Fruit fly (Drosophila melanogaster) whole organism, embryonic: ENCODE data around the gene RpL36.

ENCODE experiments used
- Atf-2 ChIP-seq: fragments of 200-800 bp; sonication (Bioruptor generic); optimal IDR thresholded peaks from 2 replicates; lab custom pipeline; 2016; ENCODE audit warnings: missing biosample characterization, missing genetic modification characterization
- C15 ChIP-seq: fragments of 200-800 bp; sonication (Bioruptor generic); IDR thresholded peaks from 3 replicates; pipeline ENCODE4 v1.3.6; 2022; ENCODE audit warnings: missing biosample characterization, missing genetic modification characterization
- CG10321 ChIP-seq: fragments of 200-800 bp; sonication (Bioruptor generic); IDR thresholded peaks from 2 replicates; pipeline ENCODE4 v1.3.6; 2022; ENCODE audit warnings: missing biosample characterization, missing genetic modification characterization
- CG10565 ChIP-seq: fragments of 200-800 bp; sonication (Bioruptor generic); optimal IDR thresholded peaks from 3 replicates; lab custom pipeline; 2016; ENCODE audit warnings: missing biosample characterization, mild to moderate bottlenecking, missing genetic modification characterization
- CG1233 ChIP-seq: fragments of 200-800 bp; sonication (Bioruptor generic); optimal IDR thresholded peaks from 4 replicates; lab custom pipeline; 2018; ENCODE audit warnings: missing biosample characterization, mild to moderate bottlenecking, missing genetic modification characterization
- CG12744 ChIP-seq: fragments of 200-800 bp; sonication (Bioruptor generic); optimal IDR thresholded peaks from 2 replicates; lab custom pipeline; 2016; ENCODE audit warnings: missing biosample characterization, missing genetic modification characterization
- CG12769 ChIP-seq: fragments of 200-800 bp; sonication (Bioruptor generic); optimal IDR thresholded peaks from 2 replicates; lab custom pipeline; 2019; ENCODE audit warnings: missing biosample characterization, mild to moderate bottlenecking, missing genetic modification characterization, moderate library complexity
- CG12942 ChIP-seq: fragments of 200-800 bp; sonication (Bioruptor generic); optimal IDR thresholded peaks from 3 replicates; lab custom pipeline; 2016; ENCODE audit warnings: missing biosample characterization, missing genetic modification characterization
- CG13287 ChIP-seq: fragments of 200-800 bp; sonication (Bioruptor generic); IDR thresholded peaks from 2 replicates; pipeline ENCODE4 v1.3.6; 2022; ENCODE audit warnings: missing biosample characterization, missing genetic modification characterization; ENCODE audit not compliant: partially characterized antibody
- CG13894 ChIP-seq: fragments of 200-800 bp; sonication (Bioruptor generic); optimal IDR thresholded peaks from 3 replicates; lab custom pipeline; 2018; ENCODE audit warnings: missing biosample characterization, mild to moderate bottlenecking, missing genetic modification characterization, moderate library complexity
- CG30403 ChIP-seq: fragments of 200-800 bp; sonication (Bioruptor generic); optimal IDR thresholded peaks from 3 replicates; lab custom pipeline; 2016; ENCODE audit warnings: missing biosample characterization, missing genetic modification characterization
- CG31224 ChIP-seq: fragments of 200-800 bp; sonication (Bioruptor generic); IDR thresholded peaks from 2 replicates; pipeline ENCODE4 v1.3.6; 2022; ENCODE audit warnings: missing biosample characterization, missing genetic modification characterization
- CG31365 ChIP-seq: fragments of 200-800 bp; sonication (Bioruptor generic); optimal IDR thresholded peaks from 2 replicates; lab custom pipeline; 2018; ENCODE audit warnings: missing biosample characterization, mild to moderate bottlenecking, missing genetic modification characterization
- CG31388 ChIP-seq: fragments of 200-800 bp; sonication (Bioruptor generic); optimal IDR thresholded peaks from 2 replicates; lab custom pipeline; 2016; ENCODE audit warnings: missing biosample characterization, missing genetic modification characterization
- CG33557 ChIP-seq: fragments of 200-800 bp; sonication (Bioruptor generic); optimal IDR thresholded peaks from 2 replicates; lab custom pipeline; 2019; ENCODE audit warnings: missing biosample characterization, mild to moderate bottlenecking, missing genetic modification characterization, moderate library complexity
- CG3995 ChIP-seq: fragments of 200-800 bp; sonication (Bioruptor generic); optimal IDR thresholded peaks from 3 replicates; lab custom pipeline; 2016; ENCODE audit warnings: missing biosample characterization, missing genetic modification characterization
- CG4730 ChIP-seq: fragments of 200-800 bp; sonication (Bioruptor generic); IDR thresholded peaks from 2 replicates; pipeline ENCODE4 v1.3.6; 2022; ENCODE audit warnings: missing biosample characterization, missing genetic modification characterization
- CG6272 ChIP-seq: fragments of 200-800 bp; sonication (Bioruptor generic); IDR thresholded peaks from 2 replicates; pipeline ENCODE4 v1.3.6; 2022; ENCODE audit warnings: missing biosample characterization, missing genetic modification characterization
- CG6654 ChIP-seq: fragments of 200-800 bp; sonication (Bioruptor generic); optimal IDR thresholded peaks from 2 replicates; lab custom pipeline; 2017; ENCODE audit warnings: missing biosample characterization, mild to moderate bottlenecking, missing genetic modification characterization
- CG6689 ChIP-seq: fragments of 200-800 bp; sonication (Bioruptor generic); IDR thresholded peaks from 2 replicates; pipeline ENCODE4 v1.3.6; 2022; ENCODE audit warnings: missing biosample characterization, missing genetic modification characterization
- CG9215 ChIP-seq: fragments of 200-800 bp; sonication (Bioruptor generic); IDR thresholded peaks from 2 replicates; pipeline ENCODE4 v1.3.6; 2022; ENCODE audit warnings: missing biosample characterization, missing genetic modification characterization
- CG9932 ChIP-seq: fragments of 200-800 bp; sonication (Bioruptor generic); IDR thresholded peaks from 2 replicates; pipeline ENCODE4 v1.3.6; 2022; ENCODE audit warnings: missing biosample characterization, missing genetic modification characterization
- Camta ChIP-seq: fragments of 200-800 bp; sonication (Bioruptor generic); optimal IDR thresholded peaks from 2 replicates; lab custom pipeline; 2016; ENCODE audit warnings: missing biosample characterization, missing genetic modification characterization
- Dbx ChIP-seq: fragments of 200-800 bp; sonication (Bioruptor generic); IDR thresholded peaks from 3 replicates; pipeline ENCODE4 v1.3.6; 2022; ENCODE audit warnings: missing biosample characterization, missing genetic modification characterization
- Doc3 ChIP-seq: fragments of 200-800 bp; sonication (Bioruptor generic); IDR thresholded peaks from 3 replicates; pipeline ENCODE4 v1.3.6; 2022; ENCODE audit warnings: missing biosample characterization, missing genetic modification characterization; ENCODE audit not compliant: partially characterized antibody
- Hr51 ChIP-seq, 2 experiments: fragments of 200-800 bp; sonication (Bioruptor generic); optimal IDR thresholded peaks; 2 replicates in 1 of 2; 3 replicates in 1 of 2; lab custom pipeline; 2016 to 2018; ENCODE audit warnings: missing biosample characterization in 2 of 2, missing genetic modification characterization in 2 of 2, mild to moderate bottlenecking in 1 of 2, moderate library complexity in 1 of 2
- MTF-1 ChIP-seq: fragments of 200-800 bp; sonication (Bioruptor generic); optimal IDR thresholded peaks from 2 replicates; lab custom pipeline; 2018; ENCODE audit warnings: missing biosample characterization, mild to moderate bottlenecking, missing genetic modification characterization, borderline replicate concordance
- Myb ChIP-seq: fragments of 200-800 bp; sonication (Bioruptor generic); optimal IDR thresholded peaks from 2 replicates; lab custom pipeline; 2016; ENCODE audit warnings: missing biosample characterization, missing genetic modification characterization
- Nf-YB ChIP-seq: fragments of 200-800 bp; sonication (Bioruptor generic); optimal IDR thresholded peaks from 3 replicates; lab custom pipeline; 2019; ENCODE audit warnings: missing biosample characterization, mild to moderate bottlenecking, missing genetic modification characterization, moderate library complexity
- Ptx1 ChIP-seq: fragments of 200-800 bp; sonication (Bioruptor generic); IDR thresholded peaks from 2 replicates; pipeline ENCODE4 v1.3.6; 2022; ENCODE audit warnings: missing biosample characterization, missing genetic modification characterization
- Vsx1 ChIP-seq: fragments of 200-800 bp; sonication (Bioruptor generic); optimal IDR thresholded peaks from 2 replicates; lab custom pipeline; 2017; ENCODE audit warnings: missing biosample characterization, mild to moderate bottlenecking, missing genetic modification characterization, missing genetic modification reagents
- bbx ChIP-seq: fragments of 200-800 bp; sonication (Bioruptor generic); IDR thresholded peaks from 2 replicates; pipeline ENCODE4 v1.3.6; 2022; ENCODE audit warnings: missing biosample characterization, missing genetic modification characterization; ENCODE audit not compliant: partially characterized antibody
- cato ChIP-seq: fragments of 200-800 bp; sonication (Bioruptor generic); optimal IDR thresholded peaks from 2 replicates; lab custom pipeline; 2016; ENCODE audit warnings: missing biosample characterization, missing genetic modification characterization, borderline replicate concordance
- chif ChIP-seq, 2 experiments: fragments of 200-800 bp; sonication (Bioruptor generic); optimal IDR thresholded peaks; 3 replicates each; lab custom pipeline; 2016; ENCODE audit warnings: missing biosample characterization in 2 of 2, missing genetic modification characterization in 2 of 2
- da ChIP-seq: fragments of 200-800 bp; sonication (Bioruptor generic); optimal IDR thresholded peaks from 2 replicates; lab custom pipeline; 2016; ENCODE audit warnings: missing biosample characterization, missing genetic modification characterization
- fd96Cb ChIP-seq: fragments of 200-800 bp; sonication (Bioruptor generic); optimal IDR thresholded peaks from 2 replicates; lab custom pipeline; 2018; ENCODE audit warnings: missing biosample characterization, mild to moderate bottlenecking, missing genetic modification characterization, moderate library complexity
- ftz-f1 ChIP-seq: fragments of 200-800 bp; sonication (Bioruptor generic); optimal IDR thresholded peaks from 2 replicates; lab custom pipeline; 2016; ENCODE audit warnings: missing biosample characterization, missing genetic modification characterization
- gsb ChIP-seq: fragments of 200-800 bp; sonication (Bioruptor generic); IDR thresholded peaks from 2 replicates; pipeline ENCODE4 v1.3.6; 2022; ENCODE audit warnings: missing biosample characterization, missing genetic modification characterization
- kah ChIP-seq: fragments of 200-800 bp; sonication (Bioruptor generic); optimal IDR thresholded peaks from 2 replicates; lab custom pipeline; 2018; ENCODE audit warnings: missing biosample characterization, mild to moderate bottlenecking, missing genetic modification characterization
- nerfin-2 ChIP-seq: fragments of 200-800 bp; sonication (Bioruptor generic); IDR thresholded peaks from 2 replicates; pipeline ENCODE4 v1.3.6; 2022; ENCODE audit warnings: missing biosample characterization, missing genetic modification characterization; ENCODE audit not compliant: partially characterized antibody
- pan ChIP-seq, 4 experiments: fragments of >200 bp in 3 of 4; fragments of 200-800 bp in 1 of 4; sonication (Bioruptor generic) in 1 of 4; optimal IDR thresholded peaks in 3 of 4; IDR thresholded peaks in 1 of 4; 2 replicates each; pipeline versions ENCODE4 v1.3.6 to Lab custom; 2017 to 2022; ENCODE audit warnings: missing biosample characterization in 2 of 4, missing genetic modification characterization in 2 of 4, mixed read lengths in 1 of 4
- psq ChIP-seq: fragments of 200-800 bp; sonication (Bioruptor generic); optimal IDR thresholded peaks from 2 replicates; lab custom pipeline; 2017; ENCODE audit warnings: missing biosample characterization, missing genetic modification characterization
- ranshi ChIP-seq: fragments of 200-800 bp; sonication (Bioruptor generic); IDR thresholded peaks from 2 replicates; pipeline ENCODE4 v1.3.6; 2022; ENCODE audit warnings: missing biosample characterization, missing genetic modification characterization
- shn ChIP-seq: fragments of 200-800 bp; sonication (Bioruptor generic); optimal IDR thresholded peaks from 3 replicates; lab custom pipeline; 2016; ENCODE audit warnings: missing biosample characterization, missing genetic modification characterization
- sim ChIP-seq: fragments of 200-800 bp; sonication (Bioruptor generic); IDR thresholded peaks from 2 replicates; pipeline ENCODE4 v1.3.6; 2022; ENCODE audit warnings: missing biosample characterization, missing genetic modification characterization
- sisA ChIP-seq: fragments of 200-800 bp; sonication (Bioruptor generic); IDR thresholded peaks from 2 replicates; pipeline ENCODE4 v1.3.6; 2022; ENCODE audit warnings: missing biosample characterization, missing genetic modification characterization
- tna ChIP-seq: fragments of 200-800 bp; sonication (Bioruptor generic); IDR thresholded peaks from 2 replicates; pipeline ENCODE4 v1.3.6; 2022; ENCODE audit warnings: missing biosample characterization, missing genetic modification characterization; ENCODE audit not compliant: partially characterized antibody
- toy ChIP-seq: fragments of 200-800 bp; sonication (Bioruptor generic); IDR thresholded peaks from 2 replicates; pipeline ENCODE4 v1.3.6; 2022; ENCODE audit warnings: missing biosample characterization, missing genetic modification characterization
- unpg ChIP-seq: fragments of 200-800 bp; sonication (Bioruptor generic); optimal IDR thresholded peaks from 3 replicates; lab custom pipeline; 2018; ENCODE audit warnings: missing biosample characterization, mild to moderate bottlenecking, missing genetic modification characterization, moderate library complexity
- vvl ChIP-seq: fragments of 200-800 bp; sonication (Bioruptor generic); IDR thresholded peaks from 2 replicates; pipeline ENCODE4 v1.3.6; 2022; ENCODE audit warnings: missing biosample characterization, missing genetic modification characterization

RpL36 gene

dm6 chrX:654949-655348, 25.7 kb upstream of the RpL36 start (continued):
- TF ChIP-seq toy (GFP tag; lab: Robert Waterston, UW) = peak; percentile 90
- peak; percentile 96 for TF ChIP-seq unpg
- peak; percentile 97 for TF ChIP-seq ranshi
- 0 out of 2 replicates have a peak, but pooled peaks have one; percentile 17 for TF ChIP-seq tna
- TF ChIP-seq Camta (GFP tag; lab: Kevin White, UChicago) = peak; percentile 89
- peak; percentile 82; the same call in 2 of the 3 replicates for TF ChIP-seq C15 (GFP tag; lab: Robert Waterston, UW)
- TF ChIP-seq CG6654 (GFP tag; lab: Kevin White, UChicago) = peak; percentile 87
- TF ChIP-seq CG9215 (GFP tag; lab: Robert Waterston, UW) = peak; percentile 90
- TF ChIP-seq CG10565 = peak; percentile 85
- TF ChIP-seq psq (GFP tag; lab: Kevin White, UChicago) = peak; percentile 59
- peak; percentile 92 for TF ChIP-seq CG12942 (GFP tag; lab: Kevin White, UChicago)
- no peak for TF ChIP-seq Doc3 (GFP tag; lab: Robert Waterston, UW)
- peak; percentile 94 to 95 for TF ChIP-seq Hr51 (GFP tag; optimal IDR thresholded peaks at IDR 0.05; lab: Kevin White, UChicago)
- TF ChIP-seq vvl (GFP tag; lab: Robert Waterston, UW) = peak; percentile 98
- TF ChIP-seq CG10321 = peak; percentile 70
- TF ChIP-seq CG31224 (GFP tag; lab: Robert Waterston, UW) = peak; percentile 90
- peak; percentile 87 for TF ChIP-seq da
- peak; percentile 74 for TF ChIP-seq Myb
- peak; percentile 92 to 93 for TF ChIP-seq chif (GFP tag; optimal IDR thresholded peaks at IDR 0.05; lab: Kevin White, UChicago)
- peak; percentile 91 for TF ChIP-seq gsb
- peak; percentile 91 for TF ChIP-seq CG4730 (GFP tag; lab: Robert Waterston, UW)
- no peak for TF ChIP-seq ftz-f1
- TF ChIP-seq CG13894 (tag; lab: Kevin White, UChicago) = peak; percentile 93
- TF ChIP-seq Dbx (GFP tag; lab: Robert Waterston, UW) = peak; percentile 95
- TF ChIP-seq CG1233 (GFP tag; lab: Kevin White, UChicago) = peak; percentile 94
- TF ChIP-seq Nf-YB (GFP tag; lab: Kevin White, UChicago) = peak; percentile 74
- TF ChIP-seq Ptx1 = peak; percentile 96
- peak; percentile 91 for TF ChIP-seq fd96Cb (tag; lab: Kevin White, UChicago)
- no peak for TF ChIP-seq pan (optimal IDR thresholded peaks at IDR 0.05; lab: Kevin White, UChicago)
- TF ChIP-seq pan (GFP tag; optimal IDR thresholded peaks at IDR 0.05 in 1 of 2, IDR thresholded peaks at IDR 0.05 in 1 of 2) = peak in 1 of 2 experiments; percentile 98
- peak; percentile 95 for TF ChIP-seq shn (GFP tag; lab: Kevin White, UChicago)
- peak; percentile 87 for TF ChIP-seq CG31365 (tag; lab: Kevin White, UChicago)
- no peak for TF ChIP-seq Vsx1 (GFP tag; lab: Kevin White, UChicago)
- peak; percentile 98 for TF ChIP-seq CG12769 (tag; lab: Kevin White, UChicago)
- TF ChIP-seq cato (GFP tag; lab: Kevin White, UChicago) = peak; percentile 90
- TF ChIP-seq sisA = peak; percentile 96
- TF ChIP-seq kah (GFP tag; lab: Kevin White, UChicago) = peak; percentile 89
- TF ChIP-seq CG31388 (GFP tag; lab: Kevin White, UChicago) = peak; percentile 80
- peak; percentile 93 for TF ChIP-seq Atf-2 (GFP tag; lab: Kevin White, UChicago)
- TF ChIP-seq nerfin-2 (GFP tag; lab: Robert Waterston, UW) = no peak
- TF ChIP-seq bbx (GFP tag; lab: Robert Waterston, UW) = no peak; the same call in 1 of the 2 replicates
- TF ChIP-seq CG9932 (GFP tag; lab: Robert Waterston, UW) = peak; percentile 95
- TF ChIP-seq MTF-1 (GFP tag; lab: Kevin White, UChicago) = peak; percentile 96
- TF ChIP-seq CG3995 = peak; percentile 79
- TF ChIP-seq CG6272 (GFP tag; lab: Robert Waterston, UW) = peak; percentile 89
- TF ChIP-seq CG13287 (GFP tag; lab: Robert Waterston, UW) = no peak
- TF ChIP-seq CG33557 (GFP tag; lab: Kevin White, UChicago) = peak; percentile 92
- peak; percentile 96 for TF ChIP-seq CG6689 (GFP tag; lab: Robert Waterston, UW)
- TF ChIP-seq CG30403 (GFP tag; lab: Kevin White, UChicago) = peak; percentile 92
- peak; percentile 93 for TF ChIP-seq sim (GFP tag; lab: Robert Waterston, UW)
- peak; percentile 92 for TF ChIP-seq CG12744 (GFP tag; lab: Kevin White, UChicago)
